Worm (Caenorhabditis elegans): ENCODE results near the gene lag-1.

ce11 chrIV:6049062-6049461 lies 46.1 kb upstream of the lag-1 start:
- TF ChIP-seq pqm-1 (tag; optimal IDR thresholded peaks at IDR 0.05) (peak; percentile 72), tbx-2 (tag; optimal IDR thresholded peaks at IDR 0.05) (no peak)
